Worm (Caenorhabditis elegans) whole organism, L4 larva: ENCODE results near the gene Y19D2B.1.

Source experiments
- ZK546.5 ChIP-seq, 2 experiments: sonication (generic microtip); optimal IDR thresholded peaks; 2 replicates each; lab custom pipeline; 2017; ENCODE audit warnings: missing biosample characterization in 2 of 2, missing genetic modification characterization in 2 of 2
- aha-1 ChIP-seq: fragments of 150-350 bp; peaks from one replicate; lab custom pipeline; 2014; ENCODE audit warnings: missing biosample characterization, missing genetic modification characterization
- aly-2 ChIP-seq: sonication (generic microtip); optimal IDR thresholded peaks from 2 replicates; lab custom pipeline; 2018; ENCODE audit warnings: missing biosample characterization, missing genetic modification characterization
- ama-1 ChIP-seq: fragments of 150-350 bp; optimal IDR thresholded peaks from 2 replicates; lab custom pipeline; 2014; ENCODE audit warnings: inconsistent platforms, mixed read lengths
- ceh-28 ChIP-seq: fragments of 150-350 bp; optimal IDR thresholded peaks from 2 replicates; lab custom pipeline; 2014; ENCODE audit warnings: missing biosample characterization, missing genetic modification reagents, missing genetic modification characterization
- ces-1 ChIP-seq: fragments of 150-350 bp; sonication (generic microtip); optimal IDR thresholded peaks from 4 replicates; lab custom pipeline; 2014; ENCODE audit warnings: missing biosample characterization, missing genetic modification reagents, missing genetic modification characterization
- fos-1 ChIP-seq: fragments of 150-350 bp; optimal IDR thresholded peaks from 2 replicates; lab custom pipeline; 2014; ENCODE audit warnings: missing biosample characterization, missing genetic modification characterization
- lin-13 ChIP-seq: fragments of 150-350 bp; optimal IDR thresholded peaks from 2 replicates; lab custom pipeline; 2014; ENCODE audit warnings: missing biosample characterization, missing genetic modification reagents, missing genetic modification characterization
- lin-39 ChIP-seq: fragments of 150-350 bp; optimal IDR thresholded peaks from 2 replicates; lab custom pipeline; 2014; ENCODE audit warnings: missing biosample characterization, missing genetic modification reagents, missing genetic modification characterization
- nhr-237 ChIP-seq: sonication (generic microtip); optimal IDR thresholded peaks from 2 replicates; lab custom pipeline; 2017; ENCODE audit warnings: missing biosample characterization, missing genetic modification characterization
- nhr-76 ChIP-seq: fragments of 150-350 bp; optimal IDR thresholded peaks from 2 replicates; lab custom pipeline; 2014; ENCODE audit warnings: missing biosample characterization, missing genetic modification characterization
- snpc-4 ChIP-seq: fragments of 150-350 bp; optimal IDR thresholded peaks from 2 replicates; lab custom pipeline; 2014; ENCODE audit warnings: missing biosample characterization, missing genetic modification characterization

- TF ChIP-seq nhr-237 (tag; lab: Kevin White, UChicago) (no peak), ama-1 (lab: Kevin White, UChicago) (no peak), lin-39 (tag; lab: Kevin White, UChicago) (no peak), aha-1 (no peak), snpc-4 (tag; lab: Kevin White, UChicago) (no peak), ZK546.5 (tag; optimal IDR thresholded peaks at IDR 0.05; lab: Kevin White, UChicago) (no peak), ces-1 (GFP tag; lab: Kevin White, UChicago) (no peak), nhr-76 (no peak), aly-2 (tag; lab: Kevin White, UChicago) (no peak), lin-13 (GFP tag; lab: Kevin White, UChicago) (peak; percentile 13), ceh-28 (tag; lab: Kevin White, UChicago) (no peak), fos-1 (tag; lab: Kevin White, UChicago) (no peak)
Measured at ce11 chrII:10933948-10934722, 11.4 kb upstream of the Y19D2B.1 start.
